Worm (Caenorhabditis elegans) whole organism, L1 larva: Measurements from ENCODE around the gene T24E12.10.

ENCODE experiments used
- C34B4.2 ChIP-seq: sonication (generic microtip); optimal IDR thresholded peaks from 2 replicates; lab custom pipeline; 2017; ENCODE audit warnings: mild to moderate bottlenecking, missing genetic modification characterization, missing compliant biosample characterization
- F16B12.6 ChIP-seq: fragments of 150-350 bp; optimal IDR thresholded peaks from 2 replicates; lab custom pipeline; 2014; ENCODE audit warnings: missing biosample characterization, missing genetic modification characterization
- blmp-1 ChIP-seq: fragments of 150-350 bp; optimal IDR thresholded peaks from 2 replicates; lab custom pipeline; 2014; ENCODE audit warnings: missing biosample characterization, missing genetic modification characterization
- ceh-63 ChIP-seq: fragments of 200-800 bp; sonication (Bioruptor generic); optimal IDR thresholded peaks from 2 replicates; lab custom pipeline; 2018; ENCODE audit warnings: mild to moderate bottlenecking, missing genetic modification characterization, missing compliant biosample characterization
- ceh-82 ChIP-seq, 3 experiments: fragments of 150-350 bp in 1 of 3; sonication (generic microtip) in 2 of 3; optimal IDR thresholded peaks; 2 replicates each; lab custom pipeline; 2014 to 2017; ENCODE audit warnings: missing biosample characterization in 3 of 3, missing genetic modification characterization in 3 of 3
- ceh-90 ChIP-seq: sonication (generic microtip); optimal IDR thresholded peaks from 2 replicates; lab custom pipeline; 2016; ENCODE audit warnings: missing genetic modification characterization, missing compliant biosample characterization
- ces-1 ChIP-seq: fragments of 150-350 bp; optimal IDR thresholded peaks from 2 replicates; lab custom pipeline; 2014; ENCODE audit warnings: missing biosample characterization, missing genetic modification reagents, missing genetic modification characterization
- dpl-1 ChIP-seq, 3 experiments: fragments of 150-350 bp in 2 of 3; sonication (generic microtip) in 1 of 3; optimal IDR thresholded peaks; 2 replicates each; lab custom pipeline; 2014 to 2017; ENCODE audit warnings: missing biosample characterization in 3 of 3, missing genetic modification characterization in 3 of 3, missing genetic modification reagents in 3 of 3
- dsc-1 ChIP-seq: sonication (generic microtip); optimal IDR thresholded peaks from 2 replicates; lab custom pipeline; 2016; ENCODE audit warnings: mild to moderate bottlenecking, missing genetic modification characterization, missing compliant biosample characterization
- efl-1 ChIP-seq, 4 experiments: fragments of 150-350 bp; optimal IDR thresholded peaks in 3 of 4; peaks in 1 of 4; 1 replicate in 1 of 4; 2 replicates in 3 of 4; lab custom pipeline; 2014; ENCODE audit warnings: missing biosample characterization in 2 of 4, missing genetic modification characterization in 2 of 4, missing genetic modification reagents in 2 of 4
- efl-3 ChIP-seq: fragments of 200-800 bp; sonication (Bioruptor generic); optimal IDR thresholded peaks from 2 replicates; lab custom pipeline; 2018; ENCODE audit warnings: mild to moderate bottlenecking, missing genetic modification characterization, missing compliant biosample characterization
- egl-27 ChIP-seq, 2 experiments: fragments of 150-350 bp in 1 of 2; sonication (generic microtip); optimal IDR thresholded peaks; 3 replicates each; lab custom pipeline; 2017 to 2018; ENCODE audit warnings: missing biosample characterization in 2 of 2, missing genetic modification characterization in 2 of 2, missing genetic modification reagents in 2 of 2
- elt-2 ChIP-seq: sonication (generic microtip); optimal IDR thresholded peaks from 2 replicates; lab custom pipeline; 2016; ENCODE audit warnings: missing genetic modification characterization, mild to moderate bottlenecking, inconsistent platforms, missing compliant biosample characterization, missing genetic modification reagents
- ets-5 ChIP-seq: fragments of 200-800 bp; sonication (Bioruptor generic); IDR thresholded peaks from 2 replicates; pipeline ENCODE4 v1.3.6; 2022; ENCODE audit warnings: missing genetic modification characterization, missing compliant biosample characterization
- fkh-8 ChIP-seq: sonication (generic microtip); optimal IDR thresholded peaks from 2 replicates; lab custom pipeline; 2016; ENCODE audit warnings: mild to moderate bottlenecking, missing genetic modification characterization, missing compliant biosample characterization
- fos-1 ChIP-seq: fragments of 150-350 bp; optimal IDR thresholded peaks from 2 replicates; lab custom pipeline; 2014; ENCODE audit warnings: missing biosample characterization, missing genetic modification characterization
- jun-1 ChIP-seq: fragments of 150-350 bp; optimal IDR thresholded peaks from 2 replicates; lab custom pipeline; 2014; ENCODE audit warnings: missing biosample characterization, missing genetic modification reagents, missing genetic modification characterization
- lin-14 ChIP-seq: fragments of 200-800 bp; sonication (Bioruptor generic); optimal IDR thresholded peaks from 2 replicates; lab custom pipeline; 2018; ENCODE audit warnings: mild to moderate bottlenecking, missing genetic modification characterization, moderate library complexity, missing compliant biosample characterization
- lin-35 ChIP-seq, 2 experiments: fragments of 150-350 bp; optimal IDR thresholded peaks; 2 replicates each; lab custom pipeline; 2014; ENCODE audit warnings: missing biosample characterization in 2 of 2, missing genetic modification characterization in 2 of 2, missing genetic modification reagents in 2 of 2
- lir-3 ChIP-seq: sonication (generic microtip); optimal IDR thresholded peaks from 2 replicates; lab custom pipeline; 2016; ENCODE audit warnings: mild to moderate bottlenecking, missing genetic modification characterization, moderate library complexity, missing compliant biosample characterization; ENCODE audit not compliant: poor library complexity
- lsy-2 ChIP-seq, 2 experiments: fragments of 150-350 bp; optimal IDR thresholded peaks; 2 replicates each; lab custom pipeline; 2014; ENCODE audit warnings: missing biosample characterization in 2 of 2, missing genetic modification characterization in 2 of 2
- mdl-1 ChIP-seq, 2 experiments: fragments of 150-350 bp; optimal IDR thresholded peaks; 2 replicates each; lab custom pipeline; 2014 to 2017; ENCODE audit warnings: missing biosample characterization in 2 of 2, missing genetic modification characterization in 2 of 2, inconsistent platforms in 1 of 2
- mef-2 ChIP-seq: fragments of 150-350 bp; optimal IDR thresholded peaks from 2 replicates; lab custom pipeline; 2014; ENCODE audit warnings: missing biosample characterization, missing genetic modification characterization
- mep-1 ChIP-seq: fragments of 150-350 bp; optimal IDR thresholded peaks from 2 replicates; lab custom pipeline; 2014; ENCODE audit warnings: missing biosample characterization, missing genetic modification characterization
- nhr-11 ChIP-seq: fragments of 150-350 bp; optimal IDR thresholded peaks from 2 replicates; lab custom pipeline; 2014; ENCODE audit warnings: missing biosample characterization, missing genetic modification characterization
- nhr-12 ChIP-seq: sonication (generic microtip); optimal IDR thresholded peaks from 2 replicates; lab custom pipeline; 2017; ENCODE audit warnings: missing biosample characterization, missing genetic modification characterization
- nhr-19 ChIP-seq: fragments of 200-800 bp; sonication (Bioruptor generic); conservative IDR thresholded peaks from 2 replicates; pipeline ENCODE4 v1.3.6; 2022; ENCODE audit warnings: missing genetic modification characterization, missing compliant biosample characterization
- nhr-20 ChIP-seq: sonication (generic microtip); optimal IDR thresholded peaks from 2 replicates; lab custom pipeline; 2016; ENCODE audit warnings: mild to moderate bottlenecking, missing genetic modification characterization, missing compliant biosample characterization
- nhr-47 ChIP-seq: sonication (generic microtip); optimal IDR thresholded peaks from 2 replicates; lab custom pipeline; 2016; ENCODE audit warnings: mild to moderate bottlenecking, missing genetic modification characterization, moderate library complexity, missing compliant biosample characterization
- nhr-71 ChIP-seq: sonication (generic microtip); optimal IDR thresholded peaks from 2 replicates; lab custom pipeline; 2016; ENCODE audit warnings: mild to moderate bottlenecking, missing genetic modification characterization, moderate library complexity, missing compliant biosample characterization
- nhr-76 ChIP-seq: sonication (generic microtip); optimal IDR thresholded peaks from 2 replicates; lab custom pipeline; 2017; ENCODE audit warnings: missing biosample characterization, missing genetic modification characterization
- nhr-84 ChIP-seq: sonication (generic microtip); optimal IDR thresholded peaks from 2 replicates; lab custom pipeline; 2017; ENCODE audit warnings: missing biosample characterization, missing genetic modification characterization
- nhr-85 ChIP-seq: sonication (generic microtip); peaks from one replicate; lab custom pipeline; 2016; ENCODE audit warnings: missing genetic modification characterization, inconsistent platforms, missing compliant biosample characterization
- nhr-90 ChIP-seq: sonication (generic microtip); optimal IDR thresholded peaks from 2 replicates; lab custom pipeline; 2016; ENCODE audit warnings: mild to moderate bottlenecking, missing genetic modification characterization, missing compliant biosample characterization; ENCODE audit not compliant: poor library complexity
- rnt-1 ChIP-seq: sonication (generic microtip); optimal IDR thresholded peaks from 2 replicates; lab custom pipeline; 2016; ENCODE audit warnings: mild to moderate bottlenecking, missing genetic modification characterization, moderate library complexity, missing compliant biosample characterization
- snpc-4 ChIP-seq: fragments of 150-350 bp; optimal IDR thresholded peaks from 2 replicates; lab custom pipeline; 2014; ENCODE audit warnings: missing biosample characterization, missing genetic modification characterization
- snu-23 ChIP-seq: sonication (generic microtip); optimal IDR thresholded peaks from 2 replicates; lab custom pipeline; 2016; ENCODE audit warnings: missing genetic modification characterization, missing compliant biosample characterization
- swsn-7 ChIP-seq: sonication (generic microtip); optimal IDR thresholded peaks from 2 replicates; lab custom pipeline; 2016; ENCODE audit warnings: missing genetic modification characterization, missing compliant biosample characterization
- tbx-2 ChIP-seq: sonication (generic microtip); optimal IDR thresholded peaks from 2 replicates; lab custom pipeline; 2016; ENCODE audit warnings: missing genetic modification characterization, missing compliant biosample characterization
- xbp-1 ChIP-seq: sonication (generic microtip); optimal IDR thresholded peaks from 2 replicates; lab custom pipeline; 2016; ENCODE audit warnings: missing genetic modification characterization, missing compliant biosample characterization
- zip-4 ChIP-seq: fragments of 200-800 bp; sonication (Bioruptor generic); optimal IDR thresholded peaks from 2 replicates; lab custom pipeline; 2018; ENCODE audit warnings: mild to moderate bottlenecking, missing genetic modification characterization, moderate library complexity, missing compliant biosample characterization
- ztf-11 ChIP-seq, 2 experiments: sonication (generic microtip); optimal IDR thresholded peaks; 2 replicates each; lab custom pipeline; 2016 to 2017; ENCODE audit warnings: missing genetic modification characterization in 2 of 2, missing biosample characterization in 1 of 2, missing compliant biosample characterization in 1 of 2

T24E12.10 gene

ce11 chrII:3811816-3812332 lies 38.8 kb upstream of the T24E12.10 start, which contains the start of gene lido-15:
lido-15 (plus strand) TSS chrII:3812282.
- TF ChIP-seq ceh-63 (GFP tag; lab: Kevin White, UChicago) = no peak
- TF ChIP-seq efl-1 (optimal IDR thresholded peaks at IDR 0.05; lab: Kevin White, UChicago) = peak in 1 of 2 experiments; percentile 5
- no peak for TF ChIP-seq efl-1 (GFP tag; optimal IDR thresholded peaks at IDR 0.05 in 1 of 2; lab: Kevin White, UChicago)
- TF ChIP-seq nhr-12 (tag; lab: Kevin White, UChicago) = no peak

DNA sequence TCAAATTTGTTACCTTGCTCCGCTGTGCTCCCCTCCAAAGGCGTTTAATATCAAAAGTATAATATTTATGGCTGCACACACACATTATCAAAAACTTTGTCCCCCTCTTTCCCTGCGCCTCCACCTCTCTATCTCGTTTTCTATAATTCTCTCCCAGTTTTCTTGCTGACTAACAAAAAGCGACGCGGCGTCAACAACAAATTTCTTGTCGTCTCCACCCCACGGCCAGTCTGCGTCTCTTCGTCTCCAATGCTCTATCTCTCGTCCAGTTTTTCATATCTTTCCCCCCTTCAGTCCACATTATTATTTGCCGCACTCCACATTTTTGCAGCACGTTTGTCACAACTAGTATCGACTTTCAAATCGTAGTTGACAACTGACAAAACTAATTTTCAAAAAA lies 37.5 kb upstream of the T24E12.10 start:
- TF ChIP-seq elt-2 (tag; lab: Kevin White, UChicago) = peak; percentile 73
- TF ChIP-seq F16B12.6 (tag; lab: Kevin White, UChicago) = peak; percentile 1
- TF ChIP-seq fkh-8 (tag; lab: Kevin White, UChicago) = peak; percentile 73
- TF ChIP-seq dsc-1 (tag; lab: Kevin White, UChicago) = peak; percentile 24
- TF ChIP-seq nhr-47 (tag; lab: Kevin White, UChicago) = peak; percentile 51
- peak; percentile 47 for TF ChIP-seq nhr-85 (tag; lab: Kevin White, UChicago)
- no peak for TF ChIP-seq lir-3 (tag; lab: Kevin White, UChicago)
- TF ChIP-seq snpc-4 (tag; lab: Kevin White, UChicago) = no peak
- TF ChIP-seq mef-2 (tag; lab: Kevin White, UChicago) = no peak
- TF ChIP-seq nhr-76 (tag; lab: Kevin White, UChicago) = no peak
- TF ChIP-seq ceh-82 (tag; optimal IDR thresholded peaks at IDR 0.05; lab: Kevin White, UChicago) = no peak
- TF ChIP-seq swsn-7 (tag; lab: Kevin White, UChicago) = peak; percentile 27
- TF ChIP-seq nhr-19 (GFP tag; lab: Robert Waterston, UW) = peak; percentile 32; the same call in 1 of the 2 replicates
- TF ChIP-seq fos-1 = no peak
- TF ChIP-seq ces-1 (GFP tag; lab: Kevin White, UChicago) = no peak
- TF ChIP-seq jun-1 (tag; lab: Kevin White, UChicago) = no peak
- TF ChIP-seq ceh-90 (tag; lab: Kevin White, UChicago) = no peak
- no peak for TF ChIP-seq nhr-84 (tag; lab: Kevin White, UChicago)
- peak; percentile 40 to 46 for TF ChIP-seq efl-1 (optimal IDR thresholded peaks at IDR 0.05; lab: Kevin White, UChicago)
- TF ChIP-seq efl-1 (GFP tag; optimal IDR thresholded peaks at IDR 0.05 in 1 of 2; lab: Kevin White, UChicago) = peak; percentile 28 to 95
- peak; percentile 62 for TF ChIP-seq nhr-71 (tag; lab: Kevin White, UChicago)
- peak; percentile 20 for TF ChIP-seq blmp-1 (tag; lab: Kevin White, UChicago)
- peak; percentile 53 for TF ChIP-seq nhr-20 (tag; lab: Kevin White, UChicago)
- no peak for TF ChIP-seq ztf-11 (tag; optimal IDR thresholded peaks at IDR 0.05; lab: Kevin White, UChicago)
- peak; percentile 25 for TF ChIP-seq nhr-90 (tag; lab: Kevin White, UChicago)
- TF ChIP-seq snu-23 (GFP tag; lab: Kevin White, UChicago) = peak; percentile 51
- TF ChIP-seq egl-27 (tag; optimal IDR thresholded peaks at IDR 0.05; lab: Kevin White, UChicago) = no peak
- TF ChIP-seq nhr-11 (tag; lab: Kevin White, UChicago) = peak; percentile 19
- peak; percentile 85 for TF ChIP-seq lin-14 (GFP tag; lab: Kevin White, UChicago)
- TF ChIP-seq C34B4.2 = no peak
- TF ChIP-seq efl-3 = no peak
- no peak for TF ChIP-seq ets-5 (GFP tag; lab: Robert Waterston, UW)
- peak; percentile 44 to 46 for TF ChIP-seq lin-35 (GFP tag; optimal IDR thresholded peaks at IDR 0.05; lab: Kevin White, UChicago)
- peak; percentile 23 for TF ChIP-seq xbp-1 (tag; lab: Kevin White, UChicago)
- peak; percentile 59 for TF ChIP-seq mep-1
- TF ChIP-seq dpl-1 (GFP tag; optimal IDR thresholded peaks at IDR 0.05; lab: Kevin White, UChicago) = peak in 2 of 3 experiments; percentile 17 to 42
- TF ChIP-seq lsy-2 (tag; optimal IDR thresholded peaks at IDR 0.05; lab: Kevin White, UChicago) = peak; percentile 37 to 60
- peak; percentile 32 for TF ChIP-seq tbx-2 (tag; lab: Kevin White, UChicago)
- peak; percentile 30 for TF ChIP-seq rnt-1 (tag; lab: Kevin White, UChicago)
- peak in 1 of 2 experiments; percentile 30 for TF ChIP-seq mdl-1 (tag; optimal IDR thresholded peaks at IDR 0.05; lab: Kevin White, UChicago)
- no peak for TF ChIP-seq zip-4 (GFP tag; lab: Kevin White, UChicago)
